Worm (Caenorhabditis elegans): Measurements from ENCODE around the gene idpp-9.

idpp-9 gene

ce11 chrX:3949763-3950162 lies 34.1 kb upstream of the idpp-9 start:
- no peak for TF ChIP-seq aly-2 (tag; optimal IDR thresholded peaks at IDR 0.05)
- TF ChIP-seq vab-15 (tag; optimal IDR thresholded peaks at IDR 0.05): no peak
- TF ChIP-seq lin-35 (GFP tag; optimal IDR thresholded peaks at IDR 0.05): no peak
- TF ChIP-seq unc-62 (GFP tag; optimal IDR thresholded peaks at IDR 0.05): no peak
- no peak for TF ChIP-seq snpc-4 (tag; optimal IDR thresholded peaks at IDR 0.05)
- no peak for TF ChIP-seq lin-15B (tag; optimal IDR thresholded peaks at IDR 0.05)
- no peak for TF ChIP-seq tlp-1 (tag; optimal IDR thresholded peaks at IDR 0.05)
- TF ChIP-seq lin-14 (GFP tag; optimal IDR thresholded peaks at IDR 0.05): no peak
- TF ChIP-seq ceh-82 (tag; optimal IDR thresholded peaks at IDR 0.05): no peak
- TF ChIP-seq nhr-71 (tag; optimal IDR thresholded peaks at IDR 0.05): no peak
- no peak for TF ChIP-seq unc-30 (tag; optimal IDR thresholded peaks at IDR 0.05)
- no peak for TF ChIP-seq C16A3.4 (tag; optimal IDR thresholded peaks at IDR 0.05)
- TF ChIP-seq skn-1 (tag; optimal IDR thresholded peaks at IDR 0.05): no peak
- TF ChIP-seq unc-98 (GFP tag; IDR thresholded peaks at IDR 0.05): no peak
- no peak for TF ChIP-seq fos-1 (tag; optimal IDR thresholded peaks at IDR 0.05)

DNA sequence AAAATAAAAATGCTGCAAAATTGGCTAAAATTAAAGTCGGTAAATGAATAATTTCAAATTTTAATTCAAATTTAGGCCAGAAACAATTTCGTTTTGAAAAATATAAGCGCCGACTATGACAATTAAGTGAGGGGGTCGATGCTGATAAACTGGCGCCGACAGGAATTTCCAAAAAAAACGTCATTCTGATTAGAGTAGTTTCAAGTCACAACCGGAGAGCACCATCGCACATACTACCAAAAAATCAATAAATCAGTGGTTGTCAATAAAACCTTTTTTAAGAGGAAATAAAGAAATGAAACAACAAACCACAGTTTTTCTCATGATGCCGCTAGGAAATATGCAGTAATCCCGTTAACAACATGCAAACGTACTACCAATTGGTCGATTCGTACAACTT lies 33.4 kb upstream of the idpp-9 start:
- no peak for TF ChIP-seq sox-4 (tag; optimal IDR thresholded peaks at IDR 0.05)
- TF ChIP-seq lin-13 (GFP tag; optimal IDR thresholded peaks at IDR 0.05): no peak
- TF ChIP-seq C34B4.2 (tag; optimal IDR thresholded peaks at IDR 0.05): no peak
- TF ChIP-seq mdl-1 (tag; optimal IDR thresholded peaks at IDR 0.05): no peak
- TF ChIP-seq efl-1 (optimal IDR thresholded peaks at IDR 0.05): no peak
- peak in 1 of 2 experiments; percentile 85 for TF ChIP-seq efl-1 (GFP tag; optimal IDR thresholded peaks at IDR 0.05 in 1 of 2)
- no peak for TF ChIP-seq nhr-11 (tag; optimal IDR thresholded peaks at IDR 0.05)
- TF ChIP-seq nhr-85 (tag): no peak
- no peak for TF ChIP-seq nhr-12 (tag; optimal IDR thresholded peaks at IDR 0.05)
- TF ChIP-seq egl-13 (tag; optimal IDR thresholded peaks at IDR 0.05): no peak
- no peak for TF ChIP-seq skn-1 (tag; optimal IDR thresholded peaks at IDR 0.05)
- no peak for TF ChIP-seq Y116A8C.19 (tag; optimal IDR thresholded peaks at IDR 0.05; ENCODE audit: borderline replicate concordance)
- TF ChIP-seq aha-1 (tag; optimal IDR thresholded peaks at IDR 0.05): no peak
- TF ChIP-seq elt-2 (tag; optimal IDR thresholded peaks at IDR 0.05): peak; percentile 38
- no peak for TF ChIP-seq pqm-1 (tag; optimal IDR thresholded peaks at IDR 0.05)
- no peak for TF ChIP-seq nhr-19 (GFP tag; conservative IDR thresholded peaks at IDR 0.05)

DNA sequence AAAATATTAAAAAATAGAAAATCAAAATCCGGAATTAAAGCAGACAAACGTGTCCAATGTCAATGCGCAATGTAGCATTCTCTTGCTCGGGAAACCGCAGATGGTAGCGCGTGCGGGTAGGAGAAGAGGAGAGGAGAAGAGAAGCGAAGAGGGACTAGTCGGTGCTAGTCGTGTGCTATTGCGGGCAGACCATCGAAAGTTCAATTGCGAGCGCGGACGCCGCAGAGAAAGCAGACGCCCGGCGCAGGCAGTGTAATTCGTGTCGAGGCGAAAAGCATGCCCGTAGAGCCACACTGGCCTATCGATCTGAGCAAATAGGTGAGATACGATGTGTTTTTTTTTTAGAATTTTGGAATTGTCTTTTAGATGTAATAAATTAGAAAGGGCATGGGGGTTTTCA lies 30.0 kb upstream of the idpp-9 start:
- TF ChIP-seq ama-1 (optimal IDR thresholded peaks at IDR 0.05) (no peak), nhr-28 (tag; optimal IDR thresholded peaks at IDR 0.05) (no peak), tbx-2 (tag; optimal IDR thresholded peaks at IDR 0.05) (peak; percentile 59), nhr-77 (tag; optimal IDR thresholded peaks at IDR 0.05) (peak; percentile 30), hpl-2 (GFP tag; optimal IDR thresholded peaks at IDR 0.05) (no peak), nhr-19 (GFP tag; conservative IDR thresholded peaks at IDR 0.05) (no peak), fkh-10 (GFP tag; optimal IDR thresholded peaks at IDR 0.05) (peak; percentile 9), sox-4 (tag; optimal IDR thresholded peaks at IDR 0.05) (no peak), aly-2 (tag; optimal IDR thresholded peaks at IDR 0.05) (no peak), mef-2 (tag; optimal IDR thresholded peaks at IDR 0.05) (no peak), mdl-1 (tag; optimal IDR thresholded peaks at IDR 0.05) (peak in 1 of 2 experiments; percentile 67), unc-62 (GFP tag; optimal IDR thresholded peaks at IDR 0.05) (no peak), grh-1 (GFP tag; IDR thresholded peaks at IDR 0.05) (no peak), elt-2 (tag; optimal IDR thresholded peaks at IDR 0.05) (peak; percentile 19), ceh-8 (GFP tag; optimal IDR thresholded peaks at IDR 0.05) (peak; percentile 50), fkh-8 (tag; optimal IDR thresholded peaks at IDR 0.05) (peak; percentile 63), snu-23 (GFP tag; optimal IDR thresholded peaks at IDR 0.05) (peak; percentile 57), dpl-1 (GFP tag; optimal IDR thresholded peaks at IDR 0.05) (no peak), elt-3 (tag; optimal IDR thresholded peaks at IDR 0.05) (no peak), aha-1 (tag; optimal IDR thresholded peaks at IDR 0.05) (no peak), swsn-7 (tag; optimal IDR thresholded peaks at IDR 0.05) (peak; percentile 59), unc-98 (GFP tag; IDR thresholded peaks at IDR 0.05) (no peak), lin-13 (GFP tag; optimal IDR thresholded peaks at IDR 0.05) (no peak), pqm-1 (tag; optimal IDR thresholded peaks at IDR 0.05) (no peak), sptf-1 (tag; optimal IDR thresholded peaks at IDR 0.05) (no peak), ces-1 (GFP tag; optimal IDR thresholded peaks at IDR 0.05) (no peak), egl-27 (tag; optimal IDR thresholded peaks at IDR 0.05) (no peak), ceh-82 (tag; optimal IDR thresholded peaks at IDR 0.05) (peak; percentile 3 to 67 (median 43)), ztf-11 (tag; optimal IDR thresholded peaks at IDR 0.05) (peak in 1 of 2 experiments; percentile 45), lin-15B (tag; optimal IDR thresholded peaks at IDR 0.05) (no peak), Y116A8C.19 (tag; optimal IDR thresholded peaks at IDR 0.05; ENCODE audit: borderline replicate concordance) (no peak), alr-1 (tag; optimal IDR thresholded peaks at IDR 0.05; ENCODE audit: borderline replicate concordance) (no peak), nhr-20 (tag; optimal IDR thresholded peaks at IDR 0.05) (peak; percentile 29)
